Fruit fly (Drosophila melanogaster) whole organism, larva: ENCODE measurements around the gene CG6712.

Source experiments
- noc ChIP-seq: fragments of 200-800 bp; sonication (Bioruptor generic); optimal IDR thresholded peaks from 3 replicates; lab custom pipeline; 2019; ENCODE audit warnings: missing biosample characterization, mild to moderate bottlenecking, missing genetic modification characterization, moderate library complexity

The CG6712 gene

dm6 chr2L:12093652-12094051 is 2.7 kb downstream of the CG6712 start:
- TF ChIP-seq noc (tag; lab: Kevin White, UChicago) = no peak

- TF ChIP-seq noc (tag; lab: Kevin White, UChicago) = no peak
Measured at dm6 chr2L:12092719-12093118, 3.6 kb downstream of the CG6712 start.

DNA sequence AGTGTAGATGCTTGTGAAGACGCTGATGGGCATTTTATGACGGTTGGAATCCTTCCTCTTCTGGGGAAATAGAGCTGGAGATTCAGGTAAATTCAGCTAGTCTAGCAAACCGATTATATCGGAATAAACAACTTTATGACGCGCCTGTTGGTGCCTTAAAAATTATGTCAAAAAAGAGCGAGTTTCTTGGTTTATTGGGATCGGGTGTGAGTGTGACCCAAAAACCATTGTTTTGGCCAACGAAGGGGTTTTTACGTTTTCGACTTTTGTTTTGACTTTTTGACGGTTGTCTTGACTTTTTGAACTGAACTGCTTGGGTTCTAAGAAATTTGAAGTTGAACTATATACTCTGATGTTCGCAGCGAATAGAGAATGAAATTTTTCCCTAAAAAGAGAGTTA is 4.3 kb downstream of the CG6712 start:
- no peak for TF ChIP-seq noc (tag; lab: Kevin White, UChicago)

- no peak for TF ChIP-seq noc (tag; lab: Kevin White, UChicago)
Measured at dm6 chr2L:12091522-12091921, 4.8 kb downstream of the CG6712 start, which contains the start of gene Pex19. TSS of gene Pex19 (plus strand) at chr2L:12091822.

DNA sequence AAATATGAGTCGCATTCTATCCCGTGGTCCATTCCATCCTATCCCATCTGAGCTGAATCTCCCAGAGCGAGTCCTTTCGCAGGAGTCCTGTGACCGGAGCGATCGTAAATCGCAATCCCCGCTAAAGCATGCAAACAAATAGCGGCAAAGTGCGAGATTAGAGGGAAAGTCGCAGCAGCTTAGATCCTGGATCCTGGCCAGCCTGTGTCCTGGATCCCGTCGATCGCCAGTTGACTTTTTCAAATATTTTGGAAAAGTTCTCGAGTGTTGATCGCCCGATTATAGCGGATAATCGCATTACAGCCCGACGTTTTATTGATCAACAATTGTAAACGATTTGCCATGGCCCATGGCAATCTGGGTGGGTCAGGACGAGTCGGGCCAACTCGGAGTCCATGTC is 7.2 kb downstream of the CG6712 start:
- no peak for TF ChIP-seq noc (tag; lab: Kevin White, UChicago)

- TF ChIP-seq noc (tag; lab: Kevin White, UChicago) = no peak
Measured at dm6 chr2L:12087442-12087841, 8.9 kb downstream of the CG6712 start.

DNA sequence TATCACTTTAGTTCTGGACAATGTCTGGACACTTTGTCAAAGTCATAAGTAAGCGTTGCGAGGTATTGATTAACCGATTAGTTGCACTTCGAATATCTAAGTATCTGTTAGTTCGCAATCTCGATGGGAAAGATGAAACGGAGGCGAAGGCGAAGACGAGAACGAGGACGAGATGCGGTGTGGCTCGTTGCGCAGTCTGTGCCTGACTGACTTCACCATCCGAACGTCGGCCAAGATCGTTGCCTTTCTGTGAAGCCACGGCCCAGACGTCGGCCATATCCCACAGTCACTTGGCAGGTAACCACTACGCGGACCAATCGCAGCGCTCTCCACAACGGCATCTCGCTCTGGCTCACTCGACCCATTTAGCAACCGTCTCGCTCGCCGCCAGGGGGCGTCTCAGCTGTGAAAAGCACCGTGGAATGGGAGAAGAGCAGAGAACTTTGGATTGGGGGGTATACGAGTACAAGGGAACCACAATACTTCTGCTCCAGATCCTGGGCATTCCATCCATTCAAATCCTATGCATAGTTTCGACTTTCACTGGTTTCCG is 10.6 kb downstream of the CG6712 start, which contains the start of gene prd:
Gene prd (minus strand): TSS at position 209 of the 553 bp plus-strand sequence.
- TF ChIP-seq noc (tag; lab: Kevin White, UChicago) = no peak

DNA sequence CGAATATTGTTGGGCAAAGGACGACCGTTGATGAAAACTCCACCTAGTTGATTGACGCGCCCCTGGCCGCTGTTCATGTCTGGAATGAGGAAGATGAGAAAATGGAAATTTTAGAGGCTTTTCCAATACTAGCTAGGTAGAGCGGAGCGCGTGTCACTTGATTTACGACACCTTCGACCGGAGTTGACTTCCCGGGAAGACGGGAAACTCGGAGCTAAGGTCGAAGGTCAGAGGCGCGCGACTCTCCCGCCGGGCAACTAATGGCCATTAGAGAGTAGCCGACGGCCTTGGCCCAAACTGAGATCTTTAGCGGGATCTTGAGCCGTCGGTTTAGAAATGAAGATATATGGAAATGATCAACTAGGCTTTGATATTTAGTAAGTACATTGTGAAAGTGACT is 11.3 kb downstream of the CG6712 start:
- TF ChIP-seq noc (tag; lab: Kevin White, UChicago) = no peak

dm6 chr2L:12081118-12081665 is 15.1 kb downstream of the CG6712 start:
- TF ChIP-seq noc (tag; lab: Kevin White, UChicago) = no peak

DNA sequence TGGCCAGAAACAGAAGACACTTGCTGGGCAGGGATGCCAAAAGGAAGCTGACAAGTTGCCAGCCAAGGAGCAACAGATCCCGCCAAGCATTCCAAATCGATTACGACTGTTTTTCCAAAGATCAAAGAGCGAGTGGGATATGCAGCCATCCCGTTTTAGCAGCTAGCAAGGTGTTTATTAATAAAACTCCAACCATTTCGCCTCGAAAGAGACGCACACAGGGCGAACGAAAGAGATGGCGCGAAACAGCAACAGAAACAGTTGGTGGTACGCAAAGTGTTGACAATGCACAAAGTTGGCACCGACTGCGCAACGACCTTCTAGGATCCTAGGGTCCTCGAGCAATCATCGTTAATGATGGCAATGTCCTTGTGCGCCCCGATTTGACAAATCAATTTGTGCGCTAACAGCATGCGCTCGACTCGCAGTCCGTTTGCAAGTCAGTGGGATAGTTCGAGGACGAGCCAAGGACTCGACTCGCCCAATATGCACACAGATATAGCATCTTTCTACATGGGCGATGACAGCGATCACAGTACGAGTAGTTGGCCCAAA is 16.4 kb downstream of the CG6712 start:
- TF ChIP-seq noc (tag; lab: Kevin White, UChicago) = no peak

DNA sequence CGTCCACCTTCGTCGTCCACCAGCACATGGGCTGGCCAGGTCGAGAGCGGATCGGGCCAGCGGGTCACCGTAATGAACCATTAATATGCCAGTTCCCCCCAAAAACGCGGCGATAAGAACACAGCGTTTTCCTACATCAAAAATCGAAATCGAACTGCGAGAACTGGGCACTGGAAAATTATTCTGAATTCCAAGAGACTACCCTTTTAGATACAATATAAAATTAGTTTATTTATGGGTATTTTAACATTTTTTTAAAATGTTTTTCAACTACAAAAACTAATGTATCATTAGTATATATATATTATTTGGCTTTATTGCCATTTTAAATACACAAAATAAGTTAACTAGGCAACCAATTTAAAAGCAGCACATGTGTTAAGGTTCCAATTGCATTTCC is 17.6 kb downstream of the CG6712 start:
- TF ChIP-seq noc (tag; lab: Kevin White, UChicago) = no peak

- TF ChIP-seq noc (tag; lab: Kevin White, UChicago) = no peak
Measured at dm6 chr2L:12078123-12078658, 18.1 kb downstream of the CG6712 start.

DNA sequence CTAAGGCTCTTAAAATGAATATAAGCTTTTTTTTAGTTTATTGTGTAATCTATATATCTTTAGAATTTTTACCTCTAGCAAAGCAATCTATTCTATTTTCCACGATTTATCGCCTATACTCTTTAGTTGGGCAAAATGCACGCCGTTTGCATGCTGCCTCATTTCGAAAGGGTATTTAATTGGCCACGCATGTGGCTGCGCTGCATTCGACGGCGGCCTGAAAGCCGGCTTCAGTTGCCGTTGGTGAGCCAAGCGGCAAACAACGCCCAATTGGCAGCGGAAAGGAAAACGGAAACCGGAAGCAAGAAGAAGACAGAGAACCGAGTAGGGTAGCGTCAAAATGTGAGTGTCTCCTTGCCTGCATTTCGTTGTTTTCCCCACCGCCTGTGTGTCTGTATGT is 20.5 kb downstream of the CG6712 start, which contains the start of gene CG14947:
Gene CG14947 (plus strand): TSS at position 251 of the 400 bp plus-strand sequence.
- TF ChIP-seq noc (tag; lab: Kevin White, UChicago) = no peak

dm6 chr2L:12066617-12067251 is 29.6 kb downstream of the CG6712 start, which contains the start of gene firl:
TSS of gene firl (minus strand) at chr2L:12066775.
- no peak for TF ChIP-seq noc (tag; lab: Kevin White, UChicago)

dm6 chr2L:12065683-12066386 is 30.5 kb downstream of the CG6712 start:
- no peak for TF ChIP-seq noc (tag; lab: Kevin White, UChicago)

dm6 chr2L:12063035-12063434 is 33.3 kb downstream of the CG6712 start, which contains the start of gene Rab3-GAP:
TSS of gene Rab3-GAP (minus strand) at chr2L:12063184.
- TF ChIP-seq noc (tag; lab: Kevin White, UChicago) = no peak
